Worm (Caenorhabditis elegans) whole organism, mixed stage, embryonic: Measurements from ENCODE around the gene pigt-1.

Source experiments
- ces-1 ChIP-seq: fragments of 150-350 bp; optimal IDR thresholded peaks from 2 replicates; lab custom pipeline; 2014; ENCODE audit warnings: missing biosample characterization, missing genetic modification reagents, missing genetic modification characterization
- mab-5 ChIP-seq: fragments of 150-350 bp; optimal IDR thresholded peaks from 2 replicates; lab custom pipeline; 2014; ENCODE audit warnings: missing biosample characterization, missing genetic modification characterization
- mep-1 ChIP-seq: fragments of 150-350 bp; optimal IDR thresholded peaks from 2 replicates; lab custom pipeline; 2017; ENCODE audit warnings: missing biosample characterization, missing genetic modification reagents, missing genetic modification characterization, inconsistent platforms
- nhr-12 ChIP-seq: fragments of 150-350 bp; optimal IDR thresholded peaks from 2 replicates; lab custom pipeline; 2014; ENCODE audit warnings: missing biosample characterization, missing genetic modification characterization

DNA sequence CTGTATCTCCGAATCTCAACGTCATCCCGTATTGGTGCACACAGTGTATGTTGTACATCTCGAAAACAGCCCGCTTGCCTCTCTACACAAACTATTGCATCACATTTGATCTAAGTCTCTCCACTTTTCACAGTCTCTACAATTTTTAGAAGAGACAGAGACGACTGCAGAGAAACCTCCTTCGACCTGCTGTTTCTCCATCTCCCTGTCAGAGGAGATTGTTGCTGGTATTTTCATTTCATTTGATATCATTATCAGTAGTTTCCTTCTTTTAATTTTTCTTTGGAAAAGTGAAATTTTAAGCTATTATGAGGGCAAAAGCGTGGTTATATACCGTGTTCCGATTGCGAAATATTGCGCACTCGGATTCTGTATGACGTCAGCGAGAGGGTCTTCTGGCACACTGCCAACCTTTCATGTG, 18.0 kb downstream of the pigt-1 start:
- TF ChIP-seq mep-1 (tag; lab: Kevin White, UChicago) (peak; percentile 50), ces-1 (GFP tag; lab: Kevin White, UChicago) (peak; percentile 58), nhr-12 (tag; lab: Kevin White, UChicago) (no peak), mab-5 (tag; lab: Kevin White, UChicago) (no peak)
